Worm (Caenorhabditis elegans): ENCODE data around the gene W02C12.2.

- TF ChIP-seq lin-32 (GFP tag; optimal IDR thresholded peaks at IDR 0.05) (no peak), nhr-237 (tag; optimal IDR thresholded peaks at IDR 0.05) (no peak), nhr-28 (tag; optimal IDR thresholded peaks at IDR 0.05) (no peak), unc-62 (GFP tag; optimal IDR thresholded peaks at IDR 0.05) (no peak), cnd-1 (tag; optimal IDR thresholded peaks at IDR 0.05) (no peak), snpc-4 (tag; optimal IDR thresholded peaks at IDR 0.05) (no peak), elt-3 (tag; optimal IDR thresholded peaks at IDR 0.05) (no peak)
These were observed 3.6 kb downstream of the W02C12.2 start for ce11 chrIV:4004221-4004620.
